Worm (Caenorhabditis elegans) whole organism, young adult: ENCODE data around the gene C26B2.2.

ENCODE experiments used
- B0336.3 ChIP-seq: fragments of 200-800 bp; sonication (Bioruptor generic); IDR thresholded peaks from 2 replicates; pipeline ENCODE4 v1.3.6; 2022; ENCODE audit warnings: missing genetic modification characterization, missing compliant biosample characterization
- F33H1.4 ChIP-seq: fragments of 200-800 bp; sonication (Bioruptor generic); IDR thresholded peaks from 2 replicates; pipeline ENCODE4 v1.3.6; 2022; ENCODE audit warnings: missing genetic modification reagents, missing genetic modification characterization, missing compliant biosample characterization
- Y67H2A.10 ChIP-seq: fragments of 200-800 bp; sonication (Bioruptor generic); conservative IDR thresholded peaks from 2 replicates; pipeline ENCODE4 v1.3.6; 2022; ENCODE audit warnings: missing genetic modification reagents, missing genetic modification characterization, missing compliant biosample characterization
- ama-1 ChIP-seq, 3 experiments: fragments of 150-350 bp in 1 of 3; sonication (generic microtip) in 2 of 3; optimal IDR thresholded peaks; 2 replicates each; lab custom pipeline; 2014 to 2018; ENCODE audit warnings: missing biosample characterization in 2 of 3, missing genetic modification characterization in 2 of 3, missing genetic modification reagents in 2 of 3
- egl-44 ChIP-seq: fragments of 200-800 bp; sonication (Bioruptor generic); IDR thresholded peaks from 2 replicates; pipeline ENCODE4 v1.3.6; 2022; ENCODE audit warnings: missing genetic modification reagents, missing genetic modification characterization, missing compliant biosample characterization
- hmg-1.2 ChIP-seq: fragments of 200-800 bp; sonication (Bioruptor generic); IDR thresholded peaks from 2 replicates; pipeline ENCODE4 v1.3.6; 2022; ENCODE audit warnings: missing genetic modification reagents, missing genetic modification characterization, missing compliant biosample characterization
- mcd-1 ChIP-seq: fragments of 200-800 bp; sonication (Bioruptor generic); IDR thresholded peaks from 2 replicates; pipeline ENCODE4 v1.3.6; 2022; ENCODE audit warnings: missing genetic modification reagents, missing genetic modification characterization, missing compliant biosample characterization

ce11 chrIV:8042005-8042404 lies 20.1 kb upstream of the C26B2.2 start:
- no peak for TF ChIP-seq ama-1 (optimal IDR thresholded peaks at IDR 0.05; lab: Kevin White, UChicago)
- TF ChIP-seq ama-1 (GFP tag; optimal IDR thresholded peaks at IDR 0.05; lab: Kevin White, UChicago) = no peak
- TF ChIP-seq egl-44 (GFP tag; lab: Robert Waterston, UW) = no peak
- no peak for TF ChIP-seq mcd-1
- TF ChIP-seq hmg-1.2 (GFP tag; lab: Robert Waterston, UW) = no peak
- TF ChIP-seq Y67H2A.10 (GFP tag; lab: Robert Waterston, UW) = no peak
- no peak for TF ChIP-seq B0336.3 (GFP tag; lab: Robert Waterston, UW)
- TF ChIP-seq F33H1.4 (GFP tag; lab: Robert Waterston, UW) = no peak
